Fruit fly (Drosophila melanogaster) whole organism: ENCODE data around the gene CG42724.

Experiments used
- CG8478 ChIP-seq: fragments of >200 bp; optimal IDR thresholded peaks from 2 replicates; lab custom pipeline; 2018; ENCODE audit warnings: inconsistent platforms
- pan ChIP-seq: fragments of >200 bp; optimal IDR thresholded peaks from 2 replicates; lab custom pipeline; 2017
- psq ChIP-seq: fragments of >200 bp; optimal IDR thresholded peaks from 2 replicates; lab custom pipeline; 2017

dm6 chr3R:6394247-6394522 lies 26.1 kb upstream of the CG42724 start:
- TF ChIP-seq psq (lab: Kevin White, UChicago) (no peak), pan (lab: Kevin White, UChicago) (no peak), CG8478 (lab: Kevin White, UChicago) (no peak)
